Fruit fly (Drosophila melanogaster): ENCODE data around the gene CG14204.

CG14204 gene

DNA sequence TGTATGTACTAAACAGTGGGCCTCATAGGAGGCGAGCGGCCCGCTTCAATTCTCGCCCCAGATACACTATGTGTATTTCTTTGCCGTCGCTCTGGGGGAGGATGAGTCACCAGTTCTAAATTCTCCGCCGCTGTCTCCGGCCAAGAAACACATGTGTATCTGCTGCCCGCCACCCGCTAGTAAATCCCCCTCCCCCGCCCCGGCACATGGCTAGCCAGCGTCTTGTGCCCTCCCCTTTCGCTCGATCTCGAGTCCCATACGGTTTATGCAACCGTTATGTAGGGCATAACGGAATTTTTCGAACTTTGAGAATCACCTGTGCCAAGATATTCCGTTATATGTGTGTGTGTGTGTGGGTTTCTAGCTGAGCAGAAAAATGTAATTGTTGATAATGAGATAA is 22.5 kb downstream of the CG14204 start (continued):
- TF ChIP-seq gcm (GFP tag; optimal IDR thresholded peaks at IDR 0.05) (no peak), CG12942 (GFP tag; optimal IDR thresholded peaks at IDR 0.05) (no peak), CG3163 (GFP tag; optimal IDR thresholded peaks at IDR 0.05) (no peak), zfh1 (GFP tag; IDR thresholded peaks at IDR 0.05) (no peak), CG10147 (GFP tag; optimal IDR thresholded peaks at IDR 0.05) (no peak), D19B (GFP tag; optimal IDR thresholded peaks at IDR 0.05) (no peak), Bgb (GFP tag; IDR thresholded peaks at IDR 0.05; ENCODE audit: partially characterized antibody) (peak; percentile 9; the same call in 1 of the 2 replicates), CG4707 (GFP tag; optimal IDR thresholded peaks at IDR 0.05) (peak; percentile 39), Taf1 (GFP tag; IDR thresholded peaks at IDR 0.05) (no peak), Adf1 (GFP tag; IDR thresholded peaks at IDR 0.05) (peak; percentile 9; the same call in 1 of the 2 replicates), ap (GFP tag; IDR thresholded peaks at IDR 0.05) (no peak), HLH54F (GFP tag; optimal IDR thresholded peaks at IDR 0.05) (no peak), sug (tag; optimal IDR thresholded peaks at IDR 0.05) (peak; percentile 68), CG3065 (GFP tag; optimal IDR thresholded peaks at IDR 0.05) (no peak), CG11247 (GFP tag; IDR thresholded peaks at IDR 0.05) (no peak), CG7928 (GFP tag; optimal IDR thresholded peaks at IDR 0.05) (no peak), CkIIα-i1 (GFP tag; IDR thresholded peaks at IDR 0.05) (no peak), CG6813 (GFP tag; optimal IDR thresholded peaks at IDR 0.05) (no peak), Six4 (GFP tag; optimal IDR thresholded peaks at IDR 0.05) (no peak), org-1 (GFP tag; optimal IDR thresholded peaks at IDR 0.05) (no peak), Hr39 (optimal IDR thresholded peaks at IDR 0.05) (no peak), CG31224 (GFP tag; IDR thresholded peaks at IDR 0.05) (no peak), Pdp1 (GFP tag; optimal IDR thresholded peaks at IDR 0.05) (peak in 1 of 2 experiments; percentile 85), gem (tag; optimal IDR thresholded peaks at IDR 0.05) (no peak), CG1792 (GFP tag; optimal IDR thresholded peaks at IDR 0.05) (no peak), CrebB (tag; optimal IDR thresholded peaks at IDR 0.05) (no peak), CG9609 (GFP tag; optimal IDR thresholded peaks at IDR 0.05) (no peak), Ets65A (GFP tag) (no peak), Ada2b (GFP tag; IDR thresholded peaks at IDR 0.05) (no peak), CG17328 (GFP tag; IDR thresholded peaks at IDR 0.05) (no peak), CG3847 (GFP tag; IDR thresholded peaks at IDR 0.05) (no peak), NFAT (GFP tag; IDR thresholded peaks at IDR 0.05) (peak; percentile 53; the same call in 1 of the 2 replicates), caup (GFP tag; optimal IDR thresholded peaks at IDR 0.05; ENCODE audit: severe bottlenecking) (no peak), kah (GFP tag; optimal IDR thresholded peaks at IDR 0.05) (peak; percentile 42), kay (GFP tag; optimal IDR thresholded peaks at IDR 0.05) (peak; percentile 80), CG10543 (GFP tag; optimal IDR thresholded peaks at IDR 0.05) (peak; percentile 92), CG12299 (tag; optimal IDR thresholded peaks at IDR 0.05) (no peak), CG10462 (GFP tag; optimal IDR thresholded peaks at IDR 0.05) (no peak), cwo (GFP tag; optimal IDR thresholded peaks at IDR 0.05) (peak; percentile 76), gcm2 (GFP tag; optimal IDR thresholded peaks at IDR 0.05) (no peak), ro (GFP tag; IDR thresholded peaks at IDR 0.05) (no peak), cato (GFP tag; optimal IDR thresholded peaks at IDR 0.05; ENCODE audit: borderline replicate concordance) (no peak), CG32767 (GFP tag; IDR thresholded peaks at IDR 0.05) (peak; percentile 49; the same call in 1 of the 2 replicates), sd (tag; optimal IDR thresholded peaks at IDR 0.05) (peak; percentile 91), cg (GFP tag; optimal IDR thresholded peaks at IDR 0.05) (peak; percentile 23), vnd (GFP tag; IDR thresholded peaks at IDR 0.05; ENCODE audit: partially characterized antibody) (no peak), CG12769 (tag; optimal IDR thresholded peaks at IDR 0.05) (peak; percentile 83), NK7.1 (GFP tag; optimal IDR thresholded peaks at IDR 0.05) (no peak), lab (GFP tag; optimal IDR thresholded peaks at IDR 0.05) (peak; percentile 11), Dbx (GFP tag; IDR thresholded peaks at IDR 0.05) (no peak), CG2712 (tag; optimal IDR thresholded peaks at IDR 0.05) (no peak), ase (GFP tag; IDR thresholded peaks at IDR 0.05) (no peak)
